Fruit fly (Drosophila melanogaster): Measurements from ENCODE around the gene CG9132.

The CG9132 gene

DNA sequence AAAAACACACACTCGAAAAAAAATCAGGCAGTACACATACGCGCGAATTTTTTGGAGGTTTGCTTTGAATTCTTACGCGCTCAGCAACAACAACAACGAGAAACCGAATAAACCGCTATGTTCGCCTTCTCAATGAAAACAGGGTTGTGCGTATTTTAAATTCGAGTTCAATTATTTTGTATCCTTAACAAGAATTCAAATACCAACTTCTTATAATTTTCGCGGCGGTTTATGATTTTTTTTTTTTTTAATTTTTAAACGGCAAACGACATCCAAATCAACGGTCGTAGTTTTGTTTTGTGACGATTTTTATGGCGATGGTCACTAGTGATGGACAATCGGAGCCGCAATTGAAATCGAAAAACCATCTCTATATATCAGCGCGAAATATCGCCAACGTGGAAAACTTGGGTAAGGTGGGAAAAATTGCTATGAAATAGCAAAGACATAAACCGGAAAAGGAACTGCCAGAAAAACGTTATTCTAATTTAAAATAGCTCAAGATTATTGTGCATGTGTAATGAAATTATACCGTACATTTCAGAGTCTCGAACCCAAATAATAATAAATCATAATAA lies 48.8 kb downstream of the CG9132 start, which contains the start of gene goe (continued):
- TF ChIP-seq sv (GFP tag; optimal IDR thresholded peaks at IDR 0.05) = peak; percentile 0
- TF ChIP-seq fru (GFP tag; optimal IDR thresholded peaks at IDR 0.05) = peak; percentile 71

DNA sequence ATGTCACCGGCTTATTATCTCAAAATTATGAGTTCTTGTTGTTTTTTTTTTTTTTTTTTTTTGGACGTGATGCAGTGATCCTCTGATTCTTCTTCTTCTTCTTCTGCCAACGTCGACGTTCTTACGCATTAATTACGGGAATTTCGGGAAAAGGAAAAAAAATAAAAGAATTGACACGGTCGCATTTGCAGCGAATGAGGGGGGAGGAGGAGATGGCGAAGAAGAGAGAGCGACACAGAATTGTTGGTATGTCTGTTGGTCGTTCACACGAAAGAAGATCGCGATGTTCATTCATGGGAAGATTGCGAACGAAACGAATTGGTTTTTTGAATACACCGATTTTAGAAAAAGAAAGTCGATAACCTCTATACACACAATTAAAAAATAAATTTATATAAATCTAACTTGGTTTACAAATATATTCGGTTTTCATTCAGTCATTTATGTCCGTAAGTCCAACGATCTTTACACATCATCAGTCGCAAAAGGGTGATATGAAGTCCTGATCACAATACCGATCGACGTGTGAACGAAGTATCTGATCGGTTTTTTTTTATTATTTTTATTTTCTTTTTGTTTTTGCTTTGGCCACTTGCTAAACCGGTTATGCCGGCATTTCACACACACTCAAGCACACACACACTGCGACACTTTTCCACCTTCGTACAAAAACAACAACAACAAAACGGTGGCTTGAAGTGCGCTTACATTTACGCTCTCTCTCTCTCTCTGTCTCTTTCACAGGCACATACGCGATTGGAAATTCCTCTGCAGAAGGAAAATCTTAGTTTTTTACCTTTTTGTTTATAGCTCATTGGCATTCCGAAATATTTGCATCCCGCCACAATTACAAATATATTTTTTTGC lies 49.6 kb downstream of the CG9132 start:
- TF ChIP-seq Myc (optimal IDR thresholded peaks at IDR 0.05) = no peak
- no peak for TF ChIP-seq tai (GFP tag; optimal IDR thresholded peaks at IDR 0.05)
- peak in 1 of 2 experiments; percentile 77 for TF ChIP-seq foxo (GFP tag; optimal IDR thresholded peaks at IDR 0.05)
- peak; percentile 85 for TF ChIP-seq h (GFP tag; optimal IDR thresholded peaks at IDR 0.05)
- TF ChIP-seq Hr83 (GFP tag; optimal IDR thresholded peaks at IDR 0.05; ENCODE audit: poor library complexity, severe bottlenecking) = peak; percentile 28
- TF ChIP-seq sv (GFP tag; optimal IDR thresholded peaks at IDR 0.05) = peak; percentile 54
- peak; percentile 78 for TF ChIP-seq OdsH (GFP tag; optimal IDR thresholded peaks at IDR 0.05)
- peak; percentile 65 for TF ChIP-seq sage (GFP tag; optimal IDR thresholded peaks at IDR 0.05)
- TF ChIP-seq br (GFP tag; optimal IDR thresholded peaks at IDR 0.05) = peak; percentile 70
- TF ChIP-seq jim (GFP tag; optimal IDR thresholded peaks at IDR 0.05) = peak; percentile 94
- peak; percentile 80 for TF ChIP-seq Rel (GFP tag; optimal IDR thresholded peaks at IDR 0.05)
- peak; percentile 68 for TF ChIP-seq Rel (tag; optimal IDR thresholded peaks at IDR 0.05)
- no peak for TF ChIP-seq Mio (GFP tag; optimal IDR thresholded peaks at IDR 0.05)
- TF ChIP-seq dl (GFP tag; optimal IDR thresholded peaks at IDR 0.05; ENCODE audit: insufficient read depth in 1 of 2, partially characterized antibody in 2 of 2) = peak in 1 of 2 experiments; percentile 18
- peak; percentile 63 for TF ChIP-seq Vsx2 (GFP tag; optimal IDR thresholded peaks at IDR 0.05; ENCODE audit: partially characterized antibody)
- peak; percentile 86 for TF ChIP-seq psq (GFP tag; optimal IDR thresholded peaks at IDR 0.05)
- no peak for TF ChIP-seq usp (GFP tag; optimal IDR thresholded peaks at IDR 0.05)
- peak; percentile 52 for TF ChIP-seq CrebA (GFP tag; optimal IDR thresholded peaks at IDR 0.05; ENCODE audit: borderline replicate concordance)
- TF ChIP-seq ey (GFP tag; optimal IDR thresholded peaks at IDR 0.05) = peak; percentile 67
- TF ChIP-seq Hnf4 (GFP tag; optimal IDR thresholded peaks at IDR 0.05) = peak; percentile 62
- TF ChIP-seq Sp1 (GFP tag; optimal IDR thresholded peaks at IDR 0.05) = peak; percentile 96
- no peak for TF ChIP-seq GATAd (GFP tag; optimal IDR thresholded peaks at IDR 0.05)
- no peak for TF ChIP-seq lola (GFP tag; optimal IDR thresholded peaks at IDR 0.05)
- TF ChIP-seq CG9705 (GFP tag; optimal IDR thresholded peaks at IDR 0.05) = peak; percentile 81
- no peak for TF ChIP-seq Abd-B (GFP tag; optimal IDR thresholded peaks at IDR 0.05)
- no peak for TF ChIP-seq Hr78 (GFP tag; optimal IDR thresholded peaks at IDR 0.05)
- TF ChIP-seq dmrt93B (GFP tag; optimal IDR thresholded peaks at IDR 0.05) = peak; percentile 76
- peak; percentile 1 for TF ChIP-seq dsf (GFP tag; optimal IDR thresholded peaks at IDR 0.05; ENCODE audit: borderline replicate concordance)
- TF ChIP-seq Dif (GFP tag; optimal IDR thresholded peaks at IDR 0.05; ENCODE audit: partially characterized antibody) = peak; percentile 26
- peak; percentile 73 for TF ChIP-seq rgr (GFP tag; optimal IDR thresholded peaks at IDR 0.05)
- peak; percentile 85 for TF ChIP-seq fru (GFP tag; optimal IDR thresholded peaks at IDR 0.05)
- TF ChIP-seq Jra (GFP tag; optimal IDR thresholded peaks at IDR 0.05) = peak; percentile 13
- peak; percentile 83 for TF ChIP-seq woc (GFP tag; optimal IDR thresholded peaks at IDR 0.05)
- TF ChIP-seq CG32264 (GFP tag; optimal IDR thresholded peaks at IDR 0.05) = peak; percentile 11
- peak; percentile 55 for TF ChIP-seq brk (GFP tag; optimal IDR thresholded peaks at IDR 0.05)
- peak; percentile 88 for TF ChIP-seq HLH106 (tag; optimal IDR thresholded peaks at IDR 0.05)

DNA sequence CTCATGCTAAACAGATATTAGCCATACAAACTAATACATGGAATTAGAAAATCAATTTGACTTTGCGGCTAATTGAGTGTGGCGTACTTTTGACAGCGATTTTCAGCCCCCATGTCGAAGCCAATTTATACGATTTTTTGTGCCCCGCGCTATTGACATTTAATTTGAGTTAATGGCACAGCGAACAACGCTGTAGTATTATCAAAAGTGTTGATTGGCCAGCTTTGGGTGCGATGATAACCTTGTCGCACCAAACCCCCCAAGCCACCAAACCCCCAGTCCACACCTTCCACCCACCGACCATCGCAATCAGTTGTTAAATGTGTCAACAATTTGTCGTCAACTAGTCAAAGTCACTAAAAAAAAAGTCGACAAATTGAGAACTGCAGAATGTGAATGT lies 51.2 kb downstream of the CG9132 start:
- TF ChIP-seq N (GFP tag; optimal IDR thresholded peaks at IDR 0.05) (no peak), br (GFP tag; optimal IDR thresholded peaks at IDR 0.05) (no peak)
